In genomic region chrII:5698254-5698653, ce11 we compare ENCODE assay signal across 2 worm cellular contexts.
TF ChIP-seq lines count a peak whose summit lies in the region.

No protein-coding gene starts in this region.

TF ChIP-seq in whole organism, L1 larva, 84 proteins besides CTCF, POLR2A, EP300 and RAD21 (continued from another document):
- TF ChIP-seq mdl-1 (tag; optimal IDR thresholded peaks at IDR 0.05; lab: Kevin White, UChicago), result peak in 1 of 2 experiments; percentile 26
- TF ChIP-seq nhr-85 (tag; lab: Kevin White, UChicago), result peak; percentile 56
- no peak for TF ChIP-seq zag-1 (tag; optimal IDR thresholded peaks at IDR 0.05; lab: Kevin White, UChicago)
- peak; percentile 35 for TF ChIP-seq ztf-4 (tag; optimal IDR thresholded peaks at IDR 0.05; lab: Kevin White, UChicago)
- peak; percentile 4 for TF ChIP-seq skn-1 (tag; optimal IDR thresholded peaks at IDR 0.05; lab: Kevin White, UChicago)
- peak; percentile 27 to 72 for TF ChIP-seq lin-35 (GFP tag; optimal IDR thresholded peaks at IDR 0.05; lab: Kevin White, UChicago)
- TF ChIP-seq efl-3 (GFP tag; optimal IDR thresholded peaks at IDR 0.05; lab: Kevin White, UChicago), result no peak
- TF ChIP-seq lsy-2 (tag; optimal IDR thresholded peaks at IDR 0.05; lab: Kevin White, UChicago), result peak; percentile 44 to 55
- TF ChIP-seq rnt-1 (tag; optimal IDR thresholded peaks at IDR 0.05; lab: Kevin White, UChicago), result peak; percentile 57
- peak; percentile 85 for TF ChIP-seq lin-14 (GFP tag; optimal IDR thresholded peaks at IDR 0.05; lab: Kevin White, UChicago)
- no peak for TF ChIP-seq dsc-1 (tag; optimal IDR thresholded peaks at IDR 0.05; lab: Kevin White, UChicago)
- peak; percentile 33 for TF ChIP-seq nhr-47 (tag; optimal IDR thresholded peaks at IDR 0.05; lab: Kevin White, UChicago)
- TF ChIP-seq nhr-71 (tag; optimal IDR thresholded peaks at IDR 0.05; lab: Kevin White, UChicago), result peak; percentile 88
- peak; percentile 77 for TF ChIP-seq nhr-20 (tag; optimal IDR thresholded peaks at IDR 0.05; lab: Kevin White, UChicago)
- TF ChIP-seq ets-5 (GFP tag; IDR thresholded peaks at IDR 0.05; lab: Robert Waterston, UW), result no peak
- peak; percentile 52 for TF ChIP-seq mep-1 (tag; optimal IDR thresholded peaks at IDR 0.05; lab: Kevin White, UChicago)
- peak; percentile 81 for TF ChIP-seq pag-3 (tag; optimal IDR thresholded peaks at IDR 0.05; lab: Kevin White, UChicago; ENCODE audit: borderline replicate concordance, insufficient read depth)
- TF ChIP-seq pax-3 (tag; optimal IDR thresholded peaks at IDR 0.05; lab: Kevin White, UChicago), result no peak
- TF ChIP-seq dpl-1 (GFP tag; optimal IDR thresholded peaks at IDR 0.05; lab: Kevin White, UChicago), result peak in 2 of 3 experiments; percentile 23 to 44
- no peak for TF ChIP-seq ces-1 (GFP tag; optimal IDR thresholded peaks at IDR 0.05; lab: Kevin White, UChicago)
- TF ChIP-seq vab-15 (tag; optimal IDR thresholded peaks at IDR 0.05; lab: Kevin White, UChicago), result peak; percentile 46
- TF ChIP-seq unc-62 (GFP tag; optimal IDR thresholded peaks at IDR 0.05; lab: Kevin White, UChicago), result no peak
- TF ChIP-seq elt-2 (tag; optimal IDR thresholded peaks at IDR 0.05; lab: Kevin White, UChicago), result peak; percentile 51
- TF ChIP-seq zip-4 (GFP tag; optimal IDR thresholded peaks at IDR 0.05; lab: Kevin White, UChicago), result no peak
- TF ChIP-seq C16A3.4 (tag; optimal IDR thresholded peaks at IDR 0.05; lab: Kevin White, UChicago), result peak; percentile 50

TF ChIP-seq in whole organism, L2 larva, 48 proteins besides CTCF, POLR2A, EP300 and RAD21 (continued from another document):
- TF ChIP-seq sma-9 (GFP tag; optimal IDR thresholded peaks at IDR 0.05; lab: Kevin White, UChicago), result peak; percentile 80
- TF ChIP-seq sma-9 (tag; optimal IDR thresholded peaks at IDR 0.05; lab: Kevin White, UChicago), result no peak
- no peak for TF ChIP-seq nhr-23 (tag; optimal IDR thresholded peaks at IDR 0.05; lab: Kevin White, UChicago)
- peak; percentile 43 for TF ChIP-seq C34F6.9 (tag; optimal IDR thresholded peaks at IDR 0.05; lab: Kevin White, UChicago)
- TF ChIP-seq snpc-4 (tag; optimal IDR thresholded peaks at IDR 0.05; lab: Kevin White, UChicago), result peak; percentile 59
TF ChIP-seq in whole organism, L2 larva: peak in this region for 12.
